Fruit fly (Drosophila melanogaster) whole organism, embryonic: ENCODE results near the gene papi.

Source experiments
- B-H1 ChIP-seq: fragments of 200-800 bp; sonication (Bioruptor generic); IDR thresholded peaks from 3 replicates; pipeline ENCODE4 v1.3.6; 2022; ENCODE audit warnings: missing biosample characterization, missing genetic modification characterization
- CG10366 ChIP-seq: fragments of 200-800 bp; sonication (Bioruptor generic); IDR thresholded peaks from 2 replicates; pipeline ENCODE4 v1.3.6; 2022; ENCODE audit warnings: missing biosample characterization, missing genetic modification characterization
- CG10979 ChIP-seq: fragments of 200-800 bp; sonication (Bioruptor generic); optimal IDR thresholded peaks from 2 replicates; lab custom pipeline; 2018; ENCODE audit warnings: missing biosample characterization, mild to moderate bottlenecking, missing genetic modification characterization, moderate library complexity
- CG11085 ChIP-seq: fragments of 200-800 bp; sonication (Bioruptor generic); IDR thresholded peaks from 2 replicates; pipeline ENCODE4 v1.3.6; 2022; ENCODE audit warnings: missing biosample characterization, missing genetic modification characterization
- CG11093 ChIP-seq: fragments of 200-800 bp; sonication (Bioruptor generic); IDR thresholded peaks from 3 replicates; pipeline ENCODE4 v1.3.6; 2022; ENCODE audit warnings: missing biosample characterization, missing genetic modification characterization
- CG11398 ChIP-seq: fragments of 200-800 bp; sonication (Bioruptor generic); optimal IDR thresholded peaks from 2 replicates; lab custom pipeline; 2016; ENCODE audit warnings: missing biosample characterization, missing genetic modification characterization
- CG12219 ChIP-seq: fragments of 200-800 bp; sonication (Bioruptor generic); optimal IDR thresholded peaks from 3 replicates; lab custom pipeline; 2018; ENCODE audit warnings: missing biosample characterization, mild to moderate bottlenecking, missing genetic modification characterization
- CG12299 ChIP-seq: fragments of 200-800 bp; sonication (Bioruptor generic); optimal IDR thresholded peaks from 2 replicates; lab custom pipeline; 2018; ENCODE audit warnings: missing biosample characterization, mild to moderate bottlenecking, missing genetic modification characterization
- CG1233 ChIP-seq: fragments of 200-800 bp; sonication (Bioruptor generic); optimal IDR thresholded peaks from 4 replicates; lab custom pipeline; 2018; ENCODE audit warnings: missing biosample characterization, mild to moderate bottlenecking, missing genetic modification characterization
- CG12391 ChIP-seq: fragments of 200-800 bp; sonication (Bioruptor generic); optimal IDR thresholded peaks from 3 replicates; lab custom pipeline; 2018; ENCODE audit warnings: missing biosample characterization, mild to moderate bottlenecking, missing genetic modification characterization, moderate library complexity
- CG14441 ChIP-seq: fragments of 200-800 bp; sonication (Bioruptor generic); IDR thresholded peaks from 2 replicates; pipeline ENCODE4 v1.3.6; 2022; ENCODE audit warnings: missing biosample characterization, missing genetic modification characterization
- CG15696 ChIP-seq: fragments of 200-800 bp; sonication (Bioruptor generic); optimal IDR thresholded peaks from 2 replicates; lab custom pipeline; 2019; ENCODE audit warnings: missing biosample characterization, mild to moderate bottlenecking, missing genetic modification characterization, moderate library complexity
- CG18764 ChIP-seq: fragments of 200-800 bp; sonication (Bioruptor generic); optimal IDR thresholded peaks from 3 replicates; lab custom pipeline; 2016; ENCODE audit warnings: missing biosample characterization, missing genetic modification characterization
- CG2116 ChIP-seq: fragments of 200-800 bp; sonication (Bioruptor generic); optimal IDR thresholded peaks from 3 replicates; lab custom pipeline; 2018; ENCODE audit warnings: missing biosample characterization, mild to moderate bottlenecking, missing genetic modification characterization
- CG3065 ChIP-seq: fragments of 200-800 bp; sonication (Bioruptor generic); optimal IDR thresholded peaks from 2 replicates; lab custom pipeline; 2016; ENCODE audit warnings: missing biosample characterization, missing genetic modification characterization
- CG31224 ChIP-seq: fragments of 200-800 bp; sonication (Bioruptor generic); IDR thresholded peaks from 2 replicates; pipeline ENCODE4 v1.3.6; 2022; ENCODE audit warnings: missing biosample characterization, missing genetic modification characterization
- CG32767 ChIP-seq: fragments of 200-800 bp; sonication (Bioruptor generic); IDR thresholded peaks from 2 replicates; pipeline ENCODE4 v1.3.6; 2022; ENCODE audit warnings: missing biosample characterization, missing genetic modification characterization
- CG42726 ChIP-seq: fragments of 200-800 bp; sonication (Bioruptor generic); IDR thresholded peaks from 2 replicates; pipeline ENCODE4 v1.3.6; 2022; ENCODE audit warnings: missing biosample characterization, missing genetic modification characterization; ENCODE audit not compliant: partially characterized antibody
- CG5245 ChIP-seq: fragments of 200-800 bp; sonication (Bioruptor generic); optimal IDR thresholded peaks from 3 replicates; lab custom pipeline; 2016; ENCODE audit warnings: missing biosample characterization, missing genetic modification characterization
- CG6683 ChIP-seq: fragments of 200-800 bp; sonication (Bioruptor generic); optimal IDR thresholded peaks from 2 replicates; lab custom pipeline; 2017; ENCODE audit warnings: missing biosample characterization, mild to moderate bottlenecking, missing genetic modification characterization, missing genetic modification reagents
- CG8924 ChIP-seq: fragments of 200-800 bp; optimal IDR thresholded peaks from 3 replicates; lab custom pipeline; 2019; ENCODE audit warnings: missing biosample characterization, mild to moderate bottlenecking, missing genetic modification characterization, moderate library complexity
- CG9609 ChIP-seq: fragments of 200-800 bp; sonication (Bioruptor generic); optimal IDR thresholded peaks from 3 replicates; lab custom pipeline; 2016; ENCODE audit warnings: missing biosample characterization, missing genetic modification characterization
- CG9932 ChIP-seq: fragments of 200-800 bp; sonication (Bioruptor generic); IDR thresholded peaks from 2 replicates; pipeline ENCODE4 v1.3.6; 2022; ENCODE audit warnings: missing biosample characterization, missing genetic modification characterization
- Dad ChIP-seq: fragments of 200-800 bp; sonication (Bioruptor generic); optimal IDR thresholded peaks from 3 replicates; lab custom pipeline; 2016; ENCODE audit warnings: missing biosample characterization, missing genetic modification characterization
- E2f2 ChIP-seq: fragments of 200-800 bp; sonication (Bioruptor generic); IDR thresholded peaks from 2 replicates; pipeline ENCODE4 v1.3.6; 2022; ENCODE audit warnings: missing biosample characterization, missing genetic modification characterization
- Ets97D ChIP-seq: fragments of 200-800 bp; sonication (Bioruptor generic); optimal IDR thresholded peaks from 3 replicates; lab custom pipeline; 2016; ENCODE audit warnings: missing biosample characterization, missing genetic modification characterization
- H15 ChIP-seq: fragments of 200-800 bp; sonication (Bioruptor generic); IDR thresholded peaks from 3 replicates; pipeline ENCODE4 v1.3.6; 2022; ENCODE audit warnings: missing biosample characterization, missing genetic modification characterization
- Meics ChIP-seq: fragments of 200-800 bp; sonication (Bioruptor generic); optimal IDR thresholded peaks from 2 replicates; lab custom pipeline; 2017; ENCODE audit warnings: missing biosample characterization, mild to moderate bottlenecking, missing genetic modification characterization
- Mes4 ChIP-seq: fragments of 200-800 bp; sonication (Bioruptor generic); optimal IDR thresholded peaks from 2 replicates; lab custom pipeline; 2016; ENCODE audit warnings: missing biosample characterization, missing genetic modification characterization
- NC2β ChIP-seq: fragments of 200-800 bp; sonication (Bioruptor generic); optimal IDR thresholded peaks from 2 replicates; lab custom pipeline; 2016; ENCODE audit warnings: missing biosample characterization, missing genetic modification characterization
- Sox102F ChIP-seq: fragments of 200-800 bp; sonication (Bioruptor generic); optimal IDR thresholded peaks from 2 replicates; lab custom pipeline; 2018; ENCODE audit warnings: missing biosample characterization, mild to moderate bottlenecking, missing genetic modification characterization, moderate library complexity
- Xbp1 ChIP-seq: fragments of 200-800 bp; sonication (Bioruptor generic); optimal IDR thresholded peaks from 3 replicates; lab custom pipeline; 2016; ENCODE audit warnings: missing biosample characterization, mild to moderate bottlenecking, missing genetic modification characterization
- amos ChIP-seq: fragments of 200-800 bp; sonication (Bioruptor generic); IDR thresholded peaks from 2 replicates; pipeline ENCODE4 v1.3.6; 2022; ENCODE audit warnings: missing biosample characterization, missing genetic modification characterization; ENCODE audit not compliant: partially characterized antibody
- az2 ChIP-seq: fragments of 200-800 bp; sonication (Bioruptor generic); optimal IDR thresholded peaks from 3 replicates; lab custom pipeline; 2016; ENCODE audit warnings: missing biosample characterization, missing genetic modification characterization
- bab2 ChIP-seq: fragments of 200-800 bp; sonication (Bioruptor generic); optimal IDR thresholded peaks from 2 replicates; lab custom pipeline; 2016; ENCODE audit warnings: missing biosample characterization, missing genetic modification characterization
- crc ChIP-seq: fragments of 200-800 bp; sonication (Bioruptor generic); optimal IDR thresholded peaks from 2 replicates; lab custom pipeline; 2016; ENCODE audit warnings: missing biosample characterization, missing genetic modification characterization
- croc ChIP-seq: fragments of 200-800 bp; sonication (Bioruptor generic); conservative IDR thresholded peaks from 3 replicates; pipeline ENCODE4 v1.3.6; 2022; ENCODE audit warnings: missing biosample characterization, missing genetic modification characterization
- cwo ChIP-seq: fragments of 200-800 bp; sonication (Bioruptor generic); optimal IDR thresholded peaks from 3 replicates; lab custom pipeline; 2017; ENCODE audit warnings: missing biosample characterization, missing genetic modification characterization, mild to moderate bottlenecking, moderate library complexity, missing genetic modification reagents
- dati ChIP-seq: fragments of 200-800 bp; sonication (Bioruptor generic); IDR thresholded peaks from 2 replicates; pipeline ENCODE4 v1.3.6; 2022; ENCODE audit warnings: missing biosample characterization, missing genetic modification characterization
- dm ChIP-seq: fragments of 200-800 bp; sonication (Bioruptor generic); optimal IDR thresholded peaks from 3 replicates; lab custom pipeline; 2016; ENCODE audit warnings: missing biosample characterization, missing genetic modification characterization
- grn ChIP-seq: fragments of 200-800 bp; sonication (Bioruptor generic); optimal IDR thresholded peaks from 3 replicates; lab custom pipeline; 2017; ENCODE audit warnings: missing biosample characterization, missing genetic modification characterization
- kah ChIP-seq: fragments of 200-800 bp; sonication (Bioruptor generic); optimal IDR thresholded peaks from 2 replicates; lab custom pipeline; 2018; ENCODE audit warnings: missing biosample characterization, mild to moderate bottlenecking, missing genetic modification characterization
- klu ChIP-seq: fragments of 200-800 bp; sonication (Bioruptor generic); IDR thresholded peaks from 2 replicates; pipeline ENCODE4 v1.3.6; 2022; ENCODE audit warnings: missing biosample characterization, missing genetic modification characterization
- nmo ChIP-seq: fragments of 200-800 bp; sonication (Bioruptor generic); optimal IDR thresholded peaks from 2 replicates; lab custom pipeline; 2018; ENCODE audit warnings: missing biosample characterization, mild to moderate bottlenecking, missing genetic modification characterization, moderate library complexity
- pros ChIP-seq: fragments of 200-800 bp; sonication (Bioruptor generic); optimal IDR thresholded peaks from 3 replicates; lab custom pipeline; 2019; ENCODE audit warnings: missing biosample characterization, mild to moderate bottlenecking, missing genetic modification characterization, moderate library complexity
- repo ChIP-seq: fragments of 200-800 bp; sonication (Bioruptor generic); optimal IDR thresholded peaks from 2 replicates; lab custom pipeline; 2016; ENCODE audit warnings: missing biosample characterization, missing genetic modification characterization
- shn ChIP-seq: fragments of 200-800 bp; sonication (Bioruptor generic); optimal IDR thresholded peaks from 3 replicates; lab custom pipeline; 2016; ENCODE audit warnings: missing biosample characterization, missing genetic modification characterization
- sim ChIP-seq: fragments of 200-800 bp; sonication (Bioruptor generic); IDR thresholded peaks from 2 replicates; pipeline ENCODE4 v1.3.6; 2022; ENCODE audit warnings: missing biosample characterization, missing genetic modification characterization
- sima ChIP-seq: fragments of 200-800 bp; sonication (Bioruptor generic); optimal IDR thresholded peaks from 2 replicates; lab custom pipeline; 2016; ENCODE audit warnings: missing biosample characterization, missing genetic modification characterization
- tna ChIP-seq: fragments of 200-800 bp; sonication (Bioruptor generic); IDR thresholded peaks from 2 replicates; pipeline ENCODE4 v1.3.6; 2022; ENCODE audit warnings: missing biosample characterization, missing genetic modification characterization; ENCODE audit not compliant: partially characterized antibody
- tup ChIP-seq: fragments of 200-800 bp; sonication (Bioruptor generic); optimal IDR thresholded peaks from 2 replicates; lab custom pipeline; 2016; ENCODE audit warnings: missing biosample characterization, mild to moderate bottlenecking, missing genetic modification characterization, moderate library complexity

The papi gene

DNA sequence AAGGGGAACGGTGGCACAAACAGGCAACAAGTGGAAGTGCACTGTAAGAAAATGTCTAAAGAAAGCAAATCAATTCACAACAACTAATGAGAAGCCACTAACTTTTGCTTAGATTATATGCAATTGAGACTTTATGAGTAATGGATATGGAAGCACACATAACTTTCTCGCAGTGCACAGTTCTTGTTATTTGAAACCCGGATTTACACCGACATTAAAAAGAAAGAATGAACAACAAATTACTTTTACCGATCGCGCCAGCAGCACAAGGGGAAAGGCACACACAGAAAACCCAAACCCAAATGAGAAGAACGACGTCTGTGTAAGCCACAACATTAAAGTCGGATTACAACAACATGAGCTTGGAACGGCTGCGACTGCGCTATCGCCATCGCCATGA is 31.4 kb upstream of the papi start (continued):
- no peak for TF ChIP-seq Meics (GFP tag; lab: Kevin White, UChicago)
- peak; percentile 65 for TF ChIP-seq CG5245
- 0 out of 2 replicates have a peak, but pooled peaks have one; percentile 9 for TF ChIP-seq amos
- TF ChIP-seq shn (GFP tag; lab: Kevin White, UChicago): peak; percentile 52
- no peak for TF ChIP-seq sima (GFP tag; lab: Kevin White, UChicago)
- TF ChIP-seq cwo (GFP tag; lab: Kevin White, UChicago): no peak
- TF ChIP-seq Dad (GFP tag; lab: Kevin White, UChicago): peak; percentile 39
- peak; percentile 52 for TF ChIP-seq Sox102F (GFP tag; lab: Kevin White, UChicago)
- peak; percentile 78 for TF ChIP-seq az2 (GFP tag; lab: Kevin White, UChicago)
- peak; percentile 50 for TF ChIP-seq CG1233 (GFP tag; lab: Kevin White, UChicago)
- TF ChIP-seq tna (GFP tag; lab: Robert Waterston, UW): no peak
- peak; percentile 72 for TF ChIP-seq croc
- peak; percentile 72 for TF ChIP-seq H15 (GFP tag; lab: Robert Waterston, UW)
- peak; percentile 77 for TF ChIP-seq CG12391
- TF ChIP-seq CG14441 (GFP tag; lab: Robert Waterston, UW): 0 out of 2 replicates have a peak, but pooled peaks have one; percentile 7
- TF ChIP-seq CG10979 (tag; lab: Kevin White, UChicago): peak; percentile 91
- 0 out of 2 replicates have a peak, but pooled peaks have one; percentile 14 for TF ChIP-seq E2f2 (GFP tag; lab: Robert Waterston, UW)
- peak; percentile 35; the same call in 1 of the 3 replicates for TF ChIP-seq B-H1 (GFP tag; lab: Robert Waterston, UW)
- TF ChIP-seq crc (GFP tag; lab: Kevin White, UChicago): peak; percentile 6
- TF ChIP-seq Mes4 (GFP tag; lab: Kevin White, UChicago): peak; percentile 75
- peak; percentile 62 for TF ChIP-seq CG3065
- peak; percentile 37; the same call in 1 of the 2 replicates for TF ChIP-seq CG10366 (GFP tag; lab: Robert Waterston, UW)
- TF ChIP-seq nmo (GFP tag; lab: Kevin White, UChicago): peak; percentile 80
- peak; percentile 67 for TF ChIP-seq Xbp1 (GFP tag; lab: Kevin White, UChicago)
- peak; percentile 81 for TF ChIP-seq NC2β (GFP tag; lab: Kevin White, UChicago)
- peak; percentile 60 for TF ChIP-seq CG18764 (GFP tag; lab: Kevin White, UChicago)
- peak; percentile 32 for TF ChIP-seq kah (GFP tag; lab: Kevin White, UChicago)
- TF ChIP-seq CG15696 (tag; lab: Kevin White, UChicago): peak; percentile 68
- TF ChIP-seq tup: peak; percentile 14
- TF ChIP-seq dm (GFP tag; lab: Kevin White, UChicago): peak; percentile 17
- peak; percentile 78 for TF ChIP-seq sim (GFP tag; lab: Robert Waterston, UW)
- peak; percentile 19 for TF ChIP-seq Ets97D (GFP tag; lab: Kevin White, UChicago)
- TF ChIP-seq CG8924 (tag; lab: Kevin White, UChicago): peak; percentile 69
- TF ChIP-seq CG11093: 0 out of 3 replicates have a peak, but pooled peaks have one; percentile 39
- peak; percentile 44 for TF ChIP-seq CG12219
- peak; percentile 21 for TF ChIP-seq CG2116 (GFP tag; lab: Kevin White, UChicago)
- no peak for TF ChIP-seq CG9932 (GFP tag; lab: Robert Waterston, UW)
- no peak for TF ChIP-seq CG12299 (tag; lab: Kevin White, UChicago)
- no peak for TF ChIP-seq klu
- no peak for TF ChIP-seq CG31224 (GFP tag; lab: Robert Waterston, UW)
- 0 out of 2 replicates have a peak, but pooled peaks have one; percentile 8 for TF ChIP-seq CG11085
- TF ChIP-seq dati (GFP tag; lab: Robert Waterston, UW): no peak
- peak; percentile 62 for TF ChIP-seq bab2
- TF ChIP-seq CG32767 (GFP tag; lab: Robert Waterston, UW): no peak
- TF ChIP-seq CG11398: peak; percentile 47
- no peak for TF ChIP-seq pros (GFP tag; lab: Kevin White, UChicago)
- peak; percentile 66 for TF ChIP-seq CG9609 (GFP tag; lab: Kevin White, UChicago)
- TF ChIP-seq repo (GFP tag; lab: Kevin White, UChicago): peak; percentile 55
- no peak for TF ChIP-seq CG42726 (GFP tag; lab: Robert Waterston, UW)
- no peak for TF ChIP-seq grn (GFP tag; lab: Kevin White, UChicago)
- TF ChIP-seq CG6683 (GFP tag; lab: Kevin White, UChicago): no peak
